Fruit fly (Drosophila melanogaster): ENCODE measurements around the gene CG13461.

DNA sequence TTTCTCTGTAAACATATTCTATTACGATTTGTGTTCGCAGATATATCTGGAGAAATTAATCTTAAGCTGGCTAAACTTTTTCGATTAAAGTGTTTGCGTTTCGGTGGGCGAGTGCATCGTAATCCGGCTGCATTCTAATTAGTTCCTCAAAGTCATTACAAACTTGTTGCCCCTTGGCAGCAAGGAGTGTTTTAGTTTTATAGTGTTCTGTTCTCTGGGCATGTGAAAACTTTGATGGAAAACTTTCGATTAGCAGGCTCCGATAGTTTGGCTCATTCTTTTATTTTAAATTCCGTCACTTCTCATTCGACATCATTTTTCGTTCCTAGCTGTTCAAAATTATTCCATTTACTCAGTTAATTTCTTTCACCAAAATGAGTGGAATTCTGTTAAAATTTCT lies 29.1 kb downstream of the CG13461 start, which contains the start of gene CG32148:
- TF ChIP-seq CTCF (optimal IDR thresholded peaks at IDR 0.05) (no peak), CG8478 (optimal IDR thresholded peaks at IDR 0.05) (no peak)
